Worm (Caenorhabditis elegans) whole organism, midembryonic: ENCODE data around the gene grl-10.

Experiments used
- T22C8.4 ChIP-seq: fragments of 200-800 bp; sonication (Bioruptor generic); IDR thresholded peaks from 2 replicates; pipeline ENCODE4 v1.3.6; 2022; ENCODE audit warnings: missing genetic modification characterization, missing compliant biosample characterization
- cog-1 ChIP-seq: sonication (generic microtip); optimal IDR thresholded peaks from 2 replicates; lab custom pipeline; 2016; ENCODE audit warnings: missing genetic modification characterization, missing compliant biosample characterization
- flt-1 ChIP-seq: fragments of 200-800 bp; sonication (Bioruptor generic); IDR thresholded peaks from 2 replicates; pipeline ENCODE4 v1.3.6; 2022; ENCODE audit warnings: missing genetic modification characterization, missing compliant biosample characterization
- klf-2 ChIP-seq: fragments of 200-800 bp; sonication (Bioruptor generic); conservative IDR thresholded peaks from 2 replicates; pipeline ENCODE4 v1.3.6; 2022; ENCODE audit warnings: missing genetic modification reagents, missing genetic modification characterization, missing compliant biosample characterization
- med-1 ChIP-seq: sonication (generic microtip); optimal IDR thresholded peaks from 2 replicates; lab custom pipeline; 2017; ENCODE audit warnings: missing genetic modification characterization, mild to moderate bottlenecking, missing compliant biosample characterization, antibody characterized with exemption, missing genetic modification reagents; ENCODE audit not compliant: insufficient read depth
- ref-1 ChIP-seq: fragments of 200-800 bp; sonication (Bioruptor generic); conservative IDR thresholded peaks from 2 replicates; pipeline ENCODE4 v1.3.6; 2022; ENCODE audit warnings: missing genetic modification reagents, missing genetic modification characterization, missing compliant biosample characterization
- tab-1 ChIP-seq: fragments of 200-800 bp; sonication (Bioruptor generic); IDR thresholded peaks from 2 replicates; pipeline ENCODE4 v1.3.6; 2022; ENCODE audit warnings: missing genetic modification characterization, missing compliant biosample characterization
- ztf-23 ChIP-seq: fragments of 200-800 bp; sonication (Bioruptor generic); IDR thresholded peaks from 2 replicates; pipeline ENCODE4 v1.3.6; 2022; ENCODE audit warnings: missing genetic modification reagents, missing genetic modification characterization, missing compliant biosample characterization
- ztf-29 ChIP-seq: fragments of 200-800 bp; sonication (Bioruptor generic); IDR thresholded peaks from 2 replicates; pipeline ENCODE4 v1.3.6; 2022; ENCODE audit warnings: missing genetic modification reagents, missing genetic modification characterization, missing compliant biosample characterization

grl-10 gene

DNA sequence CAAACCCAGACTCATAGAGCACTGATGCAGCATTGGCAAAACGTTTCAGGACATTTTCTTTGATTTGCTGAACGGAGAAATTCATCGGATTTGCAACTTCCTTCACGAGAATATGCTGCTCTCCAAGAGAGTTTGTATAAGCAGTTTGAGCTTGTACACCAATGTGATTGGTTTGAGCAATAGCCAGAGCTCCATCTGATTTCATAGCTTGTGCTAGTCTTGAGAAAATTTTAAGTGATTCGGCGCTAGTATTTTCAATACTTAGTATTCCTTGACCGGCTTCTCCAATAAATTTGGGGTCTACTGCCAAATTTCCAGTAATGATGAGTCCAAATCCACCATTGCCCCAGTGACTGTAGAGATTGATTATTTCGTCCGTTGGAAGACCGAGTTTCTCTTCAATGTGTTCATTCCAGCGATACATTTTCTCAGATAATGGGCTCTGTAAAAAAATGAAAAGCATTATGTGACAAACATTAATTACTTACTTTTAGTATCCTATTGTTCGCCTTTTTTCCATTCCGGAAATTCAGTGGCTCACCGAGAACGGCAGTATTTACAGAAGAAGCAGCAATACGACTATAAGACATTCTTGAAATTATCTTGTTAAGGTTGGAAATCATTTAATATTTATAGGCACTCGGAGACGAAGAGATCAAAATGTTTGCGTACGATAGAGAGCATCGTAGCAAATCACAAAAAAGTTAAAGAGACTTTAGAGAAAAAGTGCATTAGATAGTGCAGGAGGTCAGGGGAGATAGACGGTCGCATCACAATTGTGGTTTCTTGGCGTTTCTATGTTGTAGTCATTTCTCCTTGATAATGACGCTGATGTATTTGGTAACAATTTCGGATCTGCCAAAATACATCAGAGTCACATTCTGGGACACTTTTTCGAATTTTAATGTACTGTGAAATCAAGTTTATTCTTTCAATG is 35.2 kb downstream of the grl-10 start, which contains the start of gene ZK742.3:
ZK742.3 (minus strand) TSS at position 593 of the 937 bp plus-strand sequence.
- TF ChIP-seq ref-1 (GFP tag; lab: Robert Waterston, UW) (no peak), ztf-29 (no peak), med-1 (no peak), flt-1 (no peak), cog-1 (tag; lab: Kevin White, UChicago) (no peak), T22C8.4 (GFP tag; lab: Robert Waterston, UW) (no peak), ztf-23 (GFP tag; lab: Robert Waterston, UW) (no peak), tab-1 (no peak), klf-2 (no peak)

- TF ChIP-seq ztf-23 (GFP tag; lab: Robert Waterston, UW), result no peak
Observed at ce11 chrV:7810591-7810990, 36.2 kb downstream of the grl-10 start.

DNA sequence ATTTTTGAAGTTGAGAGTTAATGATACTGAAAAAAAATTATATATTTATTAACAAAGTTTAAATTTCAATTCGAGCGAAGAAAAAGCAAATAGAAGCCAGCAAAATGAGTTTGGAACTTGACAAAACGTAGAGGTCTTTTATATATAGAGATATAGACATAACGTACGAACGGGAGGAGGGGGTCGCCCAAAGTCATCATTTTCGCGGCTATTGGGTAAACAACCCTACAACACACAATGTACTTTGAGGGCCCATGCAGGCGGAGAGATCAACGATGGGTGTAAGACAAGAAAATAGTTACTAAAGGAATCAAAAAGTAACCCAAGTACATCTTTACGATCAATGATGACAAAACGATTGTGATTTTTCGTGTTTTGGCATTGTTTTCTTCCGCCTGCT is 37.4 kb downstream of the grl-10 start, which contains the start of gene ZK742.4:
ZK742.4 (minus strand) TSS at position 35 of the 400 bp plus-strand sequence.
- no peak for TF ChIP-seq tab-1
- no peak for TF ChIP-seq cog-1 (tag; lab: Kevin White, UChicago)
- no peak for TF ChIP-seq T22C8.4 (GFP tag; lab: Robert Waterston, UW)
- TF ChIP-seq med-1, result no peak
- TF ChIP-seq ref-1 (GFP tag; lab: Robert Waterston, UW), result no peak
- no peak for TF ChIP-seq flt-1
- TF ChIP-seq ztf-29, result no peak
- no peak for TF ChIP-seq klf-2
- TF ChIP-seq ztf-23 (GFP tag; lab: Robert Waterston, UW), result no peak

ce11 chrV:7814601-7815000 is 40.3 kb downstream of the grl-10 start, which contains the start of gene ZK742.6:
Gene ZK742.6, minus strand, starts transcription at chrV:7814942.
- no peak for TF ChIP-seq ztf-23 (GFP tag; lab: Robert Waterston, UW)
- TF ChIP-seq med-1, result no peak
- no peak for TF ChIP-seq T22C8.4 (GFP tag; lab: Robert Waterston, UW)
- no peak for TF ChIP-seq ref-1 (GFP tag; lab: Robert Waterston, UW)
- TF ChIP-seq cog-1 (tag; lab: Kevin White, UChicago), result no peak
- TF ChIP-seq flt-1, result no peak
- no peak for TF ChIP-seq ztf-29
- no peak for TF ChIP-seq klf-2
- TF ChIP-seq tab-1, result no peak

DNA sequence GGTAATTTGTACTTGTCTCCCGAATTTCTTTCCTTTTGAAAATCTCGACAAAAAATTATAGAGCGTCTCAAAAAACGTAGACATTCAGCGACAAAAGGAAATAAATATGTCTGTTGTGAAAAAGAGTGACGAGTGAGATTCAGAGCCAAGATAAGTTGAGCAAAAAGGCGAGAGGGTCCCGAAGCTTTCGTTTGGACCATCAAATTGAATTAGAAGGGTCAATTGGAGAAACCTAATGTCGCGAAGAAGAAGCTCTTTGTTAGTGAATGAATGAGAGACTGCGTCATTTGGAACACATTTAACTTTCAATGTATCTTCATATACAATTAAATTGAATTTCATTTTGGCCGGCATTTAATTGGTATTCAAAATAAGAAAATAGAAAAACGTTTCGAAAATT is 42.1 kb downstream of the grl-10 start:
- no peak for TF ChIP-seq ztf-29
- no peak for TF ChIP-seq klf-2
- no peak for TF ChIP-seq flt-1

DNA sequence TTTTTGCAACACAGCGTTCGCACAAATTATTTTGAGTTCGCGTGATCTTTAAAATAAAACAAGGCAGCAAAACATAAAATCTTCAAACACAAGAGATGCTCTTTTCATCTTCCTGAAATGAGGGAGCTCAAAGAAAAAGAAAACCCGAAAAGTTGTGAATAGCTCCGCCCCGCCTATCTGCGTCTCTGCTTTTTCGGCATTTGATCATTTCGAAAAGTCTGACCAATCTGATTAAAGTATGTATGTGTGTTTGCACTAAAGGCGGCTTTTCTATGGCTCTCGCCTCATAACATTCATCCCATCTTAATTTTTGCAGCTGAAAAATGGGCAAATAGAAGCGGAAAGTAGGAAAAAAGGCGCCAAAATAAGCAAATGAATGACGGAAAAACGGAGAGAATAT is 45.2 kb downstream of the grl-10 start:
- TF ChIP-seq cog-1 (tag; lab: Kevin White, UChicago) (no peak), ref-1 (GFP tag; lab: Robert Waterston, UW) (no peak), med-1 (no peak), ztf-23 (GFP tag; lab: Robert Waterston, UW) (no peak), ztf-29 (no peak), T22C8.4 (GFP tag; lab: Robert Waterston, UW) (no peak), klf-2 (no peak), tab-1 (no peak), flt-1 (no peak)

ce11 chrV:7820270-7820669 is 45.9 kb downstream of the grl-10 start, which contains the start of gene lbp-4:
Gene lbp-4, plus strand, starts transcription at chrV:7820578.
- no peak for TF ChIP-seq ztf-23 (GFP tag; lab: Robert Waterston, UW)
- TF ChIP-seq klf-2, result no peak
- TF ChIP-seq ztf-29, result no peak
- TF ChIP-seq ref-1 (GFP tag; lab: Robert Waterston, UW), result no peak
- TF ChIP-seq flt-1, result no peak
- no peak for TF ChIP-seq cog-1 (tag; lab: Kevin White, UChicago)
- no peak for TF ChIP-seq tab-1

ce11 chrV:7822655-7823054 is 48.3 kb downstream of the grl-10 start:
- TF ChIP-seq tab-1, result no peak

DNA sequence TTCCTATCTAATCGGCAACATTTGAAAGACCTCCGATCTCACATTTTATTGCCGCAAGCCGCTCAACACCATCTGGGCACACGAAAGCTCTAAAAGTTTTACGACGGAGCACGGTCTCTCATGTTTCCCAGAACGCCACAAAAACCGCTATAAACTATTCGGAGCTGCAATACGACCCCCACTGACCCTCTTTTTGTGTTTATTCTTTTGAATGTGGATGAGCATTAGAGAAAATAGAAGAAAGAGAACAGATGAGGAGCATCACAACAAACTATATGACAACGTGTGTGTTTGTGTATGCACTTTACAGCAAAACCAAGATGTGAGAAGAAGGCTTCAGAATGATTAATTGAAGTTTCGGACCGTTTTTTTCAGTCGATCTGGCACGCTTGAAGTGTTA is 49.8 kb downstream of the grl-10 start:
- TF ChIP-seq tab-1 (no peak), flt-1 (no peak), T22C8.4 (GFP tag; lab: Robert Waterston, UW) (no peak), ref-1 (GFP tag; lab: Robert Waterston, UW) (no peak), cog-1 (tag; lab: Kevin White, UChicago) (no peak)
